Worm (Caenorhabditis elegans): ENCODE data around the gene F59E12.3.

Gene F59E12.3

ce11 chrII:5660155-5660554, 22.0 kb downstream of the F59E12.3 start:
- TF ChIP-seq unc-42 (tag; optimal IDR thresholded peaks at IDR 0.05), result no peak
- no peak for TF ChIP-seq Y22D7AL.16 (tag; optimal IDR thresholded peaks at IDR 0.05)
- TF ChIP-seq madf-2 (tag; optimal IDR thresholded peaks at IDR 0.05), result no peak
- TF ChIP-seq ceh-30 (tag; optimal IDR thresholded peaks at IDR 0.05), result no peak
- no peak for TF ChIP-seq pha-2 (tag; optimal IDR thresholded peaks at IDR 0.05)
- TF ChIP-seq sox-4 (tag; optimal IDR thresholded peaks at IDR 0.05), result no peak
- TF ChIP-seq npax-4 (tag; optimal IDR thresholded peaks at IDR 0.05), result no peak
- no peak for TF ChIP-seq gmeb-2 (tag; optimal IDR thresholded peaks at IDR 0.05)
- TF ChIP-seq nfya-1 (tag; optimal IDR thresholded peaks at IDR 0.05), result no peak
- no peak for TF ChIP-seq unc-3 (GFP tag; conservative IDR thresholded peaks at IDR 0.05)
- no peak for TF ChIP-seq unc-3 (tag; optimal IDR thresholded peaks at IDR 0.05)
- no peak for TF ChIP-seq T23F11.4 (GFP tag; optimal IDR thresholded peaks at IDR 0.05)
- no peak for TF ChIP-seq K09A11.1 (tag; optimal IDR thresholded peaks at IDR 0.05; ENCODE audit: insufficient read depth)
- no peak for TF ChIP-seq ref-2 (tag; optimal IDR thresholded peaks at IDR 0.05)
- no peak for TF ChIP-seq dmd-4 (tag; optimal IDR thresholded peaks at IDR 0.05; ENCODE audit: borderline replicate concordance)
- no peak for TF ChIP-seq ama-1 (optimal IDR thresholded peaks at IDR 0.05)
- no peak for TF ChIP-seq sdc-2 (tag; optimal IDR thresholded peaks at IDR 0.05)

ce11 chrII:5660736-5661734, 22.9 kb downstream of the F59E12.3 start, which contains the start of the genes ift-43 and mdt-26:
TSS of gene ift-43 (minus strand) at chrII:5660786.
TSS of gene mdt-26 (plus strand) at chrII:5661181.
- peak; percentile 29 for TF ChIP-seq pha-2 (tag; optimal IDR thresholded peaks at IDR 0.05)
- peak; percentile 53 for TF ChIP-seq ceh-22 (tag; optimal IDR thresholded peaks at IDR 0.05)
- TF ChIP-seq ceh-34 (tag; optimal IDR thresholded peaks at IDR 0.05), result peak; percentile 9
- peak; percentile 100 for TF ChIP-seq nfya-1 (tag; optimal IDR thresholded peaks at IDR 0.05)
- peak; percentile 58 for TF ChIP-seq unc-42 (tag; optimal IDR thresholded peaks at IDR 0.05)
- peak; percentile 67 for TF ChIP-seq elt-2 (tag; optimal IDR thresholded peaks at IDR 0.05)
- peak; percentile 17 for TF ChIP-seq ceh-18 (tag; optimal IDR thresholded peaks at IDR 0.05)
- TF ChIP-seq che-1 (tag; optimal IDR thresholded peaks at IDR 0.05), result peak; percentile 14
- peak; percentile 56 for TF ChIP-seq fkh-6 (tag; optimal IDR thresholded peaks at IDR 0.05)
- peak; percentile 55 for TF ChIP-seq pros-1 (tag; optimal IDR thresholded peaks at IDR 0.05)
- peak; percentile 41 for TF ChIP-seq sdc-2 (tag; optimal IDR thresholded peaks at IDR 0.05)
- peak; percentile 11 for TF ChIP-seq ceh-14 (tag; optimal IDR thresholded peaks at IDR 0.05)
- TF ChIP-seq npax-4 (tag; optimal IDR thresholded peaks at IDR 0.05), result no peak
- TF ChIP-seq ref-2 (tag; optimal IDR thresholded peaks at IDR 0.05), result peak; percentile 30
- TF ChIP-seq tbx-7 (tag; optimal IDR thresholded peaks at IDR 0.05), result peak; percentile 14
- TF ChIP-seq zip-5 (tag; optimal IDR thresholded peaks at IDR 0.05), result no peak
- TF ChIP-seq K09A11.1 (tag; optimal IDR thresholded peaks at IDR 0.05; ENCODE audit: insufficient read depth), result no peak
- TF ChIP-seq ceh-6 (GFP tag; optimal IDR thresholded peaks at IDR 0.05), result peak; percentile 33
- peak; percentile 78 for TF ChIP-seq ceh-31 (tag; optimal IDR thresholded peaks at IDR 0.05)
- no peak for TF ChIP-seq ztf-16 (tag; optimal IDR thresholded peaks at IDR 0.05)
- no peak for TF ChIP-seq ceh-2 (tag; optimal IDR thresholded peaks at IDR 0.05)
- TF ChIP-seq hlh-30 (tag; optimal IDR thresholded peaks at IDR 0.05; ENCODE audit: insufficient read depth), result peak; percentile 52
- TF ChIP-seq pax-1 (tag; optimal IDR thresholded peaks at IDR 0.05), result peak; percentile 37
- peak; percentile 17 for TF ChIP-seq nhr-232 (tag; optimal IDR thresholded peaks at IDR 0.05)
- TF ChIP-seq fkh-10 (GFP tag; optimal IDR thresholded peaks at IDR 0.05), result no peak
- TF ChIP-seq ets-4 (tag; optimal IDR thresholded peaks at IDR 0.05), result peak; percentile 23
- TF ChIP-seq sox-2 (GFP tag; IDR thresholded peaks at IDR 0.05), result peak; percentile 17; the same call in 1 of the 2 replicates
- 0 out of 2 replicates have a peak, but pooled peaks have one; percentile 28 for TF ChIP-seq unc-3 (GFP tag; conservative IDR thresholded peaks at IDR 0.05)
- TF ChIP-seq unc-3 (tag; optimal IDR thresholded peaks at IDR 0.05), result no peak
- TF ChIP-seq hlh-6 (tag; optimal IDR thresholded peaks at IDR 0.05), result no peak
- TF ChIP-seq dve-1 (tag; optimal IDR thresholded peaks at IDR 0.05), result peak; percentile 27
- TF ChIP-seq syd-9 (tag; optimal IDR thresholded peaks at IDR 0.05), result peak; percentile 18
- peak; percentile 70 for TF ChIP-seq unc-55 (GFP tag; optimal IDR thresholded peaks at IDR 0.05)
- TF ChIP-seq ceh-45 (GFP tag; IDR thresholded peaks at IDR 0.05), result peak; percentile 58; the same call in 1 of the 2 replicates
- no peak for TF ChIP-seq K02D7.2 (tag; optimal IDR thresholded peaks at IDR 0.05)
- no peak for TF ChIP-seq ceh-9 (tag; optimal IDR thresholded peaks at IDR 0.05)
- TF ChIP-seq madf-2 (tag; optimal IDR thresholded peaks at IDR 0.05), result peak; percentile 55
- TF ChIP-seq gmeb-2 (tag; optimal IDR thresholded peaks at IDR 0.05), result peak; percentile 59
- TF ChIP-seq T23F11.4 (GFP tag; optimal IDR thresholded peaks at IDR 0.05), result no peak
- no peak for TF ChIP-seq hlh-8 (tag; optimal IDR thresholded peaks at IDR 0.05)
- TF ChIP-seq Y22D7AL.16 (tag; optimal IDR thresholded peaks at IDR 0.05), result no peak
- peak; percentile 55 for TF ChIP-seq lin-11 (tag; optimal IDR thresholded peaks at IDR 0.05)

All from whole organism, late embryonic.